Worm (Caenorhabditis elegans) whole organism, L1 larva: ENCODE data around the gene C49C3.6.

Experiments
- ceh-8 ChIP-seq: fragments of 200-800 bp; sonication (Bioruptor generic); optimal IDR thresholded peaks from 2 replicates; lab custom pipeline; 2018; ENCODE audit warnings: mild to moderate bottlenecking, missing genetic modification characterization, moderate library complexity, missing compliant biosample characterization
- ces-1 ChIP-seq: fragments of 150-350 bp; optimal IDR thresholded peaks from 2 replicates; lab custom pipeline; 2014; ENCODE audit warnings: missing biosample characterization, missing genetic modification reagents, missing genetic modification characterization
- dpl-1 ChIP-seq, 3 experiments: fragments of 150-350 bp in 2 of 3; sonication (generic microtip) in 1 of 3; optimal IDR thresholded peaks; 2 replicates each; lab custom pipeline; 2014 to 2017; ENCODE audit warnings: missing biosample characterization in 3 of 3, missing genetic modification characterization in 3 of 3, missing genetic modification reagents in 3 of 3
- dsc-1 ChIP-seq: sonication (generic microtip); optimal IDR thresholded peaks from 2 replicates; lab custom pipeline; 2016; ENCODE audit warnings: mild to moderate bottlenecking, missing genetic modification characterization, missing compliant biosample characterization
- efl-1 ChIP-seq, 4 experiments: fragments of 150-350 bp; optimal IDR thresholded peaks in 3 of 4; peaks in 1 of 4; 1 replicate in 1 of 4; 2 replicates in 3 of 4; lab custom pipeline; 2014; ENCODE audit warnings: missing biosample characterization in 2 of 4, missing genetic modification characterization in 2 of 4, missing genetic modification reagents in 2 of 4
- elt-2 ChIP-seq: sonication (generic microtip); optimal IDR thresholded peaks from 2 replicates; lab custom pipeline; 2016; ENCODE audit warnings: missing genetic modification characterization, mild to moderate bottlenecking, inconsistent platforms, missing compliant biosample characterization, missing genetic modification reagents
- fkh-10 ChIP-seq: sonication (generic microtip); optimal IDR thresholded peaks from 2 replicates; lab custom pipeline; 2017; ENCODE audit warnings: missing biosample characterization, missing genetic modification reagents, missing genetic modification characterization
- fkh-8 ChIP-seq: sonication (generic microtip); optimal IDR thresholded peaks from 2 replicates; lab custom pipeline; 2016; ENCODE audit warnings: mild to moderate bottlenecking, missing genetic modification characterization, missing compliant biosample characterization
- fos-1 ChIP-seq: fragments of 150-350 bp; optimal IDR thresholded peaks from 2 replicates; lab custom pipeline; 2014; ENCODE audit warnings: missing biosample characterization, missing genetic modification characterization
- hlh-4 ChIP-seq: sonication (generic microtip); optimal IDR thresholded peaks from 2 replicates; lab custom pipeline; 2016; ENCODE audit warnings: mild to moderate bottlenecking, missing genetic modification characterization, missing compliant biosample characterization
- hpl-2 ChIP-seq: fragments of 150-350 bp; optimal IDR thresholded peaks from 2 replicates; lab custom pipeline; 2014; ENCODE audit warnings: missing biosample characterization, missing genetic modification reagents, missing genetic modification characterization
- irx-1 ChIP-seq: sonication (generic microtip); optimal IDR thresholded peaks from 2 replicates; lab custom pipeline; 2016; ENCODE audit warnings: missing genetic modification characterization, missing compliant biosample characterization
- isw-1 ChIP-seq: fragments of 200-800 bp; sonication (Bioruptor generic); IDR thresholded peaks from 2 replicates; pipeline ENCODE4 v1.3.6; 2022; ENCODE audit warnings: missing genetic modification characterization, missing compliant biosample characterization
- lin-14 ChIP-seq: fragments of 200-800 bp; sonication (Bioruptor generic); optimal IDR thresholded peaks from 2 replicates; lab custom pipeline; 2018; ENCODE audit warnings: mild to moderate bottlenecking, missing genetic modification characterization, moderate library complexity, missing compliant biosample characterization
- lin-35 ChIP-seq, 2 experiments: fragments of 150-350 bp; optimal IDR thresholded peaks; 2 replicates each; lab custom pipeline; 2014; ENCODE audit warnings: missing biosample characterization in 2 of 2, missing genetic modification characterization in 2 of 2, missing genetic modification reagents in 2 of 2
- lin-39 ChIP-seq: fragments of 150-350 bp; optimal IDR thresholded peaks from 2 replicates; lab custom pipeline; 2014; ENCODE audit warnings: missing biosample characterization, missing genetic modification reagents, missing genetic modification characterization
- mab-9 ChIP-seq: fragments of 200-800 bp; sonication (Bioruptor generic); IDR thresholded peaks from 2 replicates; pipeline ENCODE4 v1.3.6; 2022; ENCODE audit warnings: missing genetic modification reagents, missing genetic modification characterization, missing compliant biosample characterization
- mef-2 ChIP-seq: fragments of 150-350 bp; optimal IDR thresholded peaks from 2 replicates; lab custom pipeline; 2014; ENCODE audit warnings: missing biosample characterization, missing genetic modification characterization
- nhr-11 ChIP-seq: fragments of 150-350 bp; optimal IDR thresholded peaks from 2 replicates; lab custom pipeline; 2014; ENCODE audit warnings: missing biosample characterization, missing genetic modification characterization
- nhr-12 ChIP-seq: sonication (generic microtip); optimal IDR thresholded peaks from 2 replicates; lab custom pipeline; 2017; ENCODE audit warnings: missing biosample characterization, missing genetic modification characterization
- nhr-20 ChIP-seq: sonication (generic microtip); optimal IDR thresholded peaks from 2 replicates; lab custom pipeline; 2016; ENCODE audit warnings: mild to moderate bottlenecking, missing genetic modification characterization, missing compliant biosample characterization
- nhr-237 ChIP-seq: fragments of 150-350 bp; optimal IDR thresholded peaks from 2 replicates; lab custom pipeline; 2014; ENCODE audit warnings: missing biosample characterization, missing genetic modification characterization
- nhr-28 ChIP-seq: fragments of 150-350 bp; optimal IDR thresholded peaks from 2 replicates; lab custom pipeline; 2014; ENCODE audit warnings: missing biosample characterization, missing genetic modification characterization
- nhr-47 ChIP-seq: sonication (generic microtip); optimal IDR thresholded peaks from 2 replicates; lab custom pipeline; 2016; ENCODE audit warnings: mild to moderate bottlenecking, missing genetic modification characterization, moderate library complexity, missing compliant biosample characterization
- nhr-84 ChIP-seq: sonication (generic microtip); optimal IDR thresholded peaks from 2 replicates; lab custom pipeline; 2017; ENCODE audit warnings: missing biosample characterization, missing genetic modification characterization
- pag-3 ChIP-seq: sonication (generic microtip); optimal IDR thresholded peaks from 2 replicates; lab custom pipeline; 2017; ENCODE audit warnings: missing genetic modification characterization, mild to moderate bottlenecking, missing compliant biosample characterization, antibody characterized with exemption, borderline replicate concordance; ENCODE audit not compliant: insufficient read depth
- sptf-1 ChIP-seq: fragments of 150-350 bp; optimal IDR thresholded peaks from 2 replicates; lab custom pipeline; 2014; ENCODE audit warnings: missing biosample characterization, missing genetic modification characterization
- sup-37 ChIP-seq: fragments of 200-800 bp; sonication (Bioruptor generic); optimal IDR thresholded peaks from 2 replicates; lab custom pipeline; 2018; ENCODE audit warnings: mild to moderate bottlenecking, missing genetic modification characterization, missing compliant biosample characterization
- unc-130 ChIP-seq: fragments of 150-350 bp; optimal IDR thresholded peaks from 2 replicates; lab custom pipeline; 2017; ENCODE audit warnings: missing biosample characterization, missing genetic modification characterization, inconsistent platforms
- unc-30 ChIP-seq: sonication (generic microtip); optimal IDR thresholded peaks from 2 replicates; lab custom pipeline; 2017; ENCODE audit warnings: missing biosample characterization, missing genetic modification characterization
- unc-86 ChIP-seq: sonication (generic microtip); optimal IDR thresholded peaks from 2 replicates; lab custom pipeline; 2016; ENCODE audit warnings: missing genetic modification characterization, missing compliant biosample characterization
- vab-15 ChIP-seq: sonication (generic microtip); optimal IDR thresholded peaks from 2 replicates; lab custom pipeline; 2017; ENCODE audit warnings: missing genotype, mild to moderate bottlenecking, missing genetic modification characterization, missing compliant biosample characterization
- xbp-1 ChIP-seq: sonication (generic microtip); optimal IDR thresholded peaks from 2 replicates; lab custom pipeline; 2016; ENCODE audit warnings: missing genetic modification characterization, missing compliant biosample characterization
- zag-1 ChIP-seq: fragments of 150-350 bp; optimal IDR thresholded peaks from 2 replicates; lab custom pipeline; 2014; ENCODE audit warnings: missing biosample characterization, missing genetic modification characterization
- ztf-4 ChIP-seq: fragments of 150-350 bp; optimal IDR thresholded peaks from 2 replicates; lab custom pipeline; 2014; ENCODE audit warnings: missing biosample characterization, missing genetic modification characterization

Gene C49C3.6

ce11 chrIV:17285263-17285662, 46.1 kb upstream of the C49C3.6 start (continued):
- TF ChIP-seq vab-15 (tag; lab: Kevin White, UChicago) (no peak), sptf-1 (tag; lab: Kevin White, UChicago) (no peak), xbp-1 (peak; percentile 53), unc-30 (tag; lab: Kevin White, UChicago) (no peak), hlh-4 (tag; lab: Kevin White, UChicago) (no peak), sup-37 (GFP tag; lab: Kevin White, UChicago) (no peak), efl-1 (optimal IDR thresholded peaks at IDR 0.05; lab: Kevin White, UChicago) (peak in 1 of 2 experiments; percentile 1), efl-1 (GFP tag; optimal IDR thresholded peaks at IDR 0.05 in 1 of 2; lab: Kevin White, UChicago) (no peak), fkh-8 (tag; lab: Kevin White, UChicago) (peak; percentile 40), unc-86 (tag; lab: Kevin White, UChicago) (peak; percentile 41), zag-1 (tag; lab: Kevin White, UChicago) (no peak), ceh-8 (GFP tag; lab: Kevin White, UChicago) (no peak)

- TF ChIP-seq ztf-4 (tag; lab: Kevin White, UChicago) (no peak), efl-1 (optimal IDR thresholded peaks at IDR 0.05; lab: Kevin White, UChicago) (no peak), efl-1 (GFP tag; optimal IDR thresholded peaks at IDR 0.05 in 1 of 2; lab: Kevin White, UChicago) (peak in 1 of 2 experiments; percentile 57), pag-3 (no peak), nhr-11 (tag; lab: Kevin White, UChicago) (no peak), lin-35 (GFP tag; optimal IDR thresholded peaks at IDR 0.05; lab: Kevin White, UChicago) (no peak), xbp-1 (peak; percentile 58), nhr-12 (tag; lab: Kevin White, UChicago) (no peak), unc-130 (tag; lab: Kevin White, UChicago) (no peak), sptf-1 (tag; lab: Kevin White, UChicago) (no peak)
Measured at ce11 chrIV:17287908-17288675, 43.2 kb upstream of the C49C3.6 start, which contains the start of gene zipt-7.1. TSS of gene zipt-7.1 (minus strand) at chrIV:17288139.

- TF ChIP-seq nhr-28 (tag; lab: Kevin White, UChicago) = no peak
- TF ChIP-seq lin-14 = peak; percentile 43
- TF ChIP-seq pag-3 = no peak
- no peak for TF ChIP-seq mab-9 (GFP tag; lab: Robert Waterston, UW)
- TF ChIP-seq unc-86 (tag; lab: Kevin White, UChicago) = no peak
- TF ChIP-seq nhr-84 (tag; lab: Kevin White, UChicago) = no peak
- TF ChIP-seq hpl-2 (GFP tag; lab: Kevin White, UChicago) = no peak
Measured at ce11 chrIV:17291629-17292199, 39.6 kb upstream of the C49C3.6 start, which contains the start of the genes T28F3.11 and slc-17.4. TSS of gene T28F3.11 (minus strand) at chrIV:17291679. TSS of gene slc-17.4 (minus strand) at chrIV:17291733.

- no peak for TF ChIP-seq nhr-237 (tag; lab: Kevin White, UChicago)
- TF ChIP-seq elt-2 = peak; percentile 9
- TF ChIP-seq lin-35 (GFP tag; optimal IDR thresholded peaks at IDR 0.05; lab: Kevin White, UChicago) = peak in 1 of 2 experiments; percentile 21
- TF ChIP-seq lin-39 (tag; lab: Kevin White, UChicago) = no peak
- TF ChIP-seq ztf-4 (tag; lab: Kevin White, UChicago) = no peak
- no peak for TF ChIP-seq fos-1
Measured at ce11 chrIV:17292350-17292749, 39.0 kb upstream of the C49C3.6 start.

ce11 chrIV:17293068-17293467, 38.3 kb upstream of the C49C3.6 start:
- TF ChIP-seq elt-2 = peak; percentile 41
- no peak for TF ChIP-seq fkh-10

ce11 chrIV:17293679-17294078, 37.6 kb upstream of the C49C3.6 start:
- TF ChIP-seq efl-1 (optimal IDR thresholded peaks at IDR 0.05; lab: Kevin White, UChicago) (no peak), efl-1 (GFP tag; optimal IDR thresholded peaks at IDR 0.05 in 1 of 2; lab: Kevin White, UChicago) (peak in 1 of 2 experiments; percentile 77), hpl-2 (GFP tag; lab: Kevin White, UChicago) (no peak), ces-1 (GFP tag; lab: Kevin White, UChicago) (no peak), nhr-20 (tag; lab: Kevin White, UChicago) (no peak), dsc-1 (peak; percentile 62), isw-1 (no peak), irx-1 (no peak), dpl-1 (GFP tag; optimal IDR thresholded peaks at IDR 0.05; lab: Kevin White, UChicago) (peak in 1 of 3 experiments; percentile 27), fkh-8 (tag; lab: Kevin White, UChicago) (peak; percentile 27), lin-35 (GFP tag; optimal IDR thresholded peaks at IDR 0.05; lab: Kevin White, UChicago) (peak in 1 of 2 experiments; percentile 36), nhr-47 (tag; lab: Kevin White, UChicago) (peak; percentile 11), mef-2 (tag; lab: Kevin White, UChicago) (no peak)
